Fruit fly (Drosophila melanogaster): ENCODE data around the gene nSyb.

nSyb gene

DNA sequence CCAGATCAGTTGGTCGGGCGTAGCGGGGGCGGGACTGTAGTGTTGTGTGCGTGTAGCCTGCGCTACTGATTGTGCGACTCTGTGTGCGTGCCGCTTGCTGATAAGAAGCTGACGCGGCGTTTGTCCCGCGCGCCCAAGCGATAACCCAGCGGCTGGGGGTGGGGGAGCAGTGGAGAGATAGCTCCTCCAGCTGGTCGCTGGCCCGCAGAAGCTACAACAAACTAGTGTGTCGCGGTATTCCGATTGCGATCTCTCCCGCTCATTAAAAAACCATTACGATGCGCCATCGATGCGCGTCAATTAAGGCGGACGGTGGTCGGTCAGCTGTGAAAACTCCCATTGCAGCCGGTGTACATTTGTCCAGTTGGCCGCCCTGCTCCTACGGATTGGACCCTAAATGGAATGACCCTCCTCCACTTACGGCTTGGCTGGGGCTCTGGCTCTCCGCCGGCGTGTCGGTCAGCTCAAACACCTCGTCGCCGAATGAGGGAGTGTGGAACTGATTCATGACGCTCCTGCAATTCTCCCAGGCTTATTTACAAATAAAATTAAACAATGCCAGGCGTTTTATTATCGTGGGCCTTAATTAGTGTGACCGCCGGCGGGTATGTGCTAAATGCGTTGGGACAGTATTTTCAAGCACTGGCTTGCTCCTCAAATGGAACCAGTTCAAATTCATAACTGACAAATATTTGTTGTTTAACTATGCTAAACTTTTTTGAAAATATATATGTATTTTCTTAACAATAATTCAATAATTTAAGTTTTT, 35.3 kb downstream of the nSyb start, which contains the start of gene CG12104 (continued):
- TF ChIP-seq CG2889 (GFP tag; IDR thresholded peaks at IDR 0.05) (no peak), CG10431 (GFP tag; optimal IDR thresholded peaks at IDR 0.05) (peak; percentile 51), btn (GFP tag; optimal IDR thresholded peaks at IDR 0.05) (no peak), croc (GFP tag; conservative IDR thresholded peaks at IDR 0.05) (no peak), CG8359 (GFP tag; optimal IDR thresholded peaks at IDR 0.05; ENCODE audit: borderline replicate concordance) (no peak), nmo (GFP tag; optimal IDR thresholded peaks at IDR 0.05) (peak; percentile 24), crol (GFP tag; IDR thresholded peaks at IDR 0.05) (peak; percentile 96), CG4820 (GFP tag; optimal IDR thresholded peaks at IDR 0.05) (no peak), CG15601 (tag; optimal IDR thresholded peaks at IDR 0.05) (no peak), Mrtf (GFP tag; IDR thresholded peaks at IDR 0.05) (no peak), CG9797 (GFP tag; optimal IDR thresholded peaks at IDR 0.05) (peak; percentile 74), sob (GFP tag; IDR thresholded peaks at IDR 0.05) (0 out of 2 replicates have a peak, but pooled peaks have one; percentile 14), vvl (GFP tag; IDR thresholded peaks at IDR 0.05) (peak; percentile 37; the same call in 1 of the 2 replicates), CG30020 (tag; optimal IDR thresholded peaks at IDR 0.05) (peak; percentile 22), sens-2 (GFP tag; IDR thresholded peaks at IDR 0.05) (no peak), CG7271 (tag; optimal IDR thresholded peaks at IDR 0.05) (no peak), CG8924 (tag; optimal IDR thresholded peaks at IDR 0.05) (no peak), Neu2 (GFP tag; optimal IDR thresholded peaks at IDR 0.05; ENCODE audit: borderline replicate concordance) (no peak), slbo (GFP tag; IDR thresholded peaks at IDR 0.05) (peak; percentile 38; the same call in 1 of the 2 replicates), tin (GFP tag; optimal IDR thresholded peaks at IDR 0.05) (no peak), caup (GFP tag; optimal IDR thresholded peaks at IDR 0.05; ENCODE audit: severe bottlenecking) (no peak), ase (GFP tag; IDR thresholded peaks at IDR 0.05) (no peak), CG17186 (GFP tag; optimal IDR thresholded peaks at IDR 0.05) (peak; percentile 18), Ets97D (GFP tag; optimal IDR thresholded peaks at IDR 0.05) (peak; percentile 90), CG4617 (GFP tag; optimal IDR thresholded peaks at IDR 0.05; ENCODE audit: borderline replicate concordance) (peak; percentile 68), CG2120 (GFP tag; optimal IDR thresholded peaks at IDR 0.05) (peak; percentile 10), CG8290 (GFP tag; optimal IDR thresholded peaks at IDR 0.05) (no peak), CG8290 (tag; optimal IDR thresholded peaks at IDR 0.05) (peak in 1 of 2 experiments; percentile 13), CG11504 (tag; optimal IDR thresholded peaks at IDR 0.05) (no peak), zf30C (GFP tag; optimal IDR thresholded peaks at IDR 0.05) (no peak), corto (GFP tag; optimal IDR thresholded peaks at IDR 0.05) (no peak), NfI (GFP tag; optimal IDR thresholded peaks at IDR 0.05) (peak; percentile 44), CG4404 (GFP tag; IDR thresholded peaks at IDR 0.05) (no peak), Dip3 (GFP tag; optimal IDR thresholded peaks at IDR 0.05) (no peak), Nf-YA (GFP tag; IDR thresholded peaks at IDR 0.05) (no peak), en (GFP tag; optimal IDR thresholded peaks at IDR 0.05) (no peak), CG10959 (GFP tag; IDR thresholded peaks at IDR 0.05) (no peak), MESR4 (GFP tag; optimal IDR thresholded peaks at IDR 0.05) (peak; percentile 62), CG7556 (GFP tag; optimal IDR thresholded peaks at IDR 0.05) (no peak), onecut (GFP tag; IDR thresholded peaks at IDR 0.05) (no peak), ewg (GFP tag; optimal IDR thresholded peaks at IDR 0.05) (no peak), usp (GFP tag; optimal IDR thresholded peaks at IDR 0.05) (no peak), Scr (GFP tag; IDR thresholded peaks at IDR 0.05; ENCODE audit: partially characterized antibody) (peak; percentile 21; the same call in 1 of the 2 replicates), CG34376 (GFP tag; optimal IDR thresholded peaks at IDR 0.05) (peak; percentile 55), mirr (GFP tag; optimal IDR thresholded peaks at IDR 0.05) (peak; percentile 64), chinmo (GFP tag; IDR thresholded peaks at IDR 0.05; ENCODE audit: partially characterized antibody) (peak; percentile 70; the same call in 1 of the 4 replicates), tx (GFP tag; optimal IDR thresholded peaks at IDR 0.05) (no peak), Lhr (GFP tag; optimal IDR thresholded peaks at IDR 0.05) (peak; percentile 43), bigmax (GFP tag; optimal IDR thresholded peaks at IDR 0.05) (no peak)
